Worm (Caenorhabditis elegans): ENCODE data around the gene glb-20.

Gene glb-20

DNA sequence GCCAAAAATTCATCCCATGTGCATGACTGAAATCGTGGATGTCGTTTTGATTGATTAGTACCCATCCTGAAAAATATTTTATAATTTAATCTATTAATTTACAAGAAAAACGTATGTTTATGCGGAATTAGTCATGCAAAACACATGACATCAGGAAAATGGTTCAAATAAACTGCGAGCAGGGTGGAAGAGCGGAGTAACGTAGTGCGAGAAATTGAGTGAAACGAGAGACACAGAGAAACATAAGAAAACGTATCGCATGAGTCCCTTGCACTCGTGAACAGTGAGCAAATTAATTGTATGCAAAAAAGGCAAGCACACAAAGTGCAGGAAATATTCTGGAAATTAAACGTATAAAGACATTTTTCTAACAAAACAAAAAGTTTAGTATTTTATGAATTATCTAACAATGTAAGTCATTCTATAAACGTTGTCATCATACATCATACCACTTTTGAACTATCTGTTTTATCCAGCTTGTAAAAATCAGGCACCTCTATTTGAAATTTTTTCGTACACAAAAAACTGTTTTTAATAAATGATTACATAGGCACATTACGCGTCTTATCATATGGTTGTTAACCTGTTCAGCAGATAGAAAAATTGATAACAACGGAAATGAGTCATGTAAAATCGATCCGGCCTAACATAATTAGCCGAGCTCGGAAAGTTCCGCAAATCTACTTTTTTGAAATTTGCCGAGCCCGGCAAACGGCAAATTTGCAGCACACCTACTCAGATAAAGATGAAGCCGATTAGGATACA, 40.2 kb upstream of the glb-20 start, which contains the start of gene F54B11.5:
Gene F54B11.5, minus strand, starts transcription at position 66 of the 765 bp plus-strand sequence.
- no peak for TF ChIP-seq nhr-76 (tag; optimal IDR thresholded peaks at IDR 0.05)
- peak; percentile 21 for TF ChIP-seq fos-1 (tag; optimal IDR thresholded peaks at IDR 0.05)
- TF ChIP-seq snpc-4 (tag; optimal IDR thresholded peaks at IDR 0.05): peak; percentile 47
- peak; percentile 76 for TF ChIP-seq hmg-11 (tag; optimal IDR thresholded peaks at IDR 0.05)
- TF ChIP-seq nhr-67 (tag; optimal IDR thresholded peaks at IDR 0.05): no peak
- TF ChIP-seq lin-15B (tag; optimal IDR thresholded peaks at IDR 0.05): peak; percentile 49
- peak; percentile 66 for TF ChIP-seq pha-4 (tag; optimal IDR thresholded peaks at IDR 0.05)
- no peak for TF ChIP-seq R02D3.7 (tag; optimal IDR thresholded peaks at IDR 0.05)
- peak; percentile 7 for TF ChIP-seq nhr-23 (tag; optimal IDR thresholded peaks at IDR 0.05)
- TF ChIP-seq lin-39 (tag; optimal IDR thresholded peaks at IDR 0.05): peak; percentile 28
- TF ChIP-seq unc-62 (GFP tag; optimal IDR thresholded peaks at IDR 0.05): no peak
- peak; percentile 60 for TF ChIP-seq nfya-1 (tag; optimal IDR thresholded peaks at IDR 0.05; ENCODE audit: insufficient read depth)
- TF ChIP-seq nhr-25 (tag; optimal IDR thresholded peaks at IDR 0.05): peak; percentile 20
- TF ChIP-seq aly-2 (tag; optimal IDR thresholded peaks at IDR 0.05): no peak
- no peak for TF ChIP-seq daf-12 (tag; optimal IDR thresholded peaks at IDR 0.05)
- TF ChIP-seq elt-2 (tag; optimal IDR thresholded peaks at IDR 0.05): peak; percentile 65
- TF ChIP-seq nhr-11 (tag; optimal IDR thresholded peaks at IDR 0.05): no peak
- TF ChIP-seq lsy-12 (tag; optimal IDR thresholded peaks at IDR 0.05): no peak
- no peak for TF ChIP-seq nhr-77 (tag; optimal IDR thresholded peaks at IDR 0.05)
- TF ChIP-seq pqm-1 (tag; optimal IDR thresholded peaks at IDR 0.05): peak; percentile 52

DNA sequence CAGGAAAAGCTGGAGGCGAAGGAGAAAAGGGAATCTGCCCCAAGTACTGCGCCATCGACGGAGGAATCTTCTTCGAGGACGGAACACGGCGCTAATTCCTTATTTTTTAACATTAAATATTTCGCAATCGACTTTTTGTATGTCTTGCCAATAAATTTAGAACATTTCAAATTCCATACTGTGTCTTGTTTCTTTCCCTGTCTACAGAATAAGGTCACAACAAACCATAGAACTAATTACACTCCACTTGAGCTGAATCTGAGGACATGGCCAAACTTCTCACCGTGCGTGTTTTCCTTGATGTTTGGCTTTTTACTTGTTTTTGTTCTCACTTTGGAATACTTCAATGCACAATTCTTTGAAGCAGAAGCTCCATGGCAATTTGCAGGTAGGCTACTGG, 36.4 kb upstream of the glb-20 start, which contains the start of gene F54B11.4:
Gene F54B11.4, plus strand, starts transcription at position 301 of the 400 bp plus-strand sequence.
- no peak for TF ChIP-seq nhr-43 (tag; optimal IDR thresholded peaks at IDR 0.05; ENCODE audit: poor library complexity, severe bottlenecking)
- TF ChIP-seq fkh-10 (GFP tag; optimal IDR thresholded peaks at IDR 0.05): no peak
- TF ChIP-seq ceh-82 (tag; optimal IDR thresholded peaks at IDR 0.05): no peak
- TF ChIP-seq jun-1 (tag; optimal IDR thresholded peaks at IDR 0.05): no peak
- TF ChIP-seq R02D3.7 (tag; optimal IDR thresholded peaks at IDR 0.05): no peak
- TF ChIP-seq eor-1 (tag; optimal IDR thresholded peaks at IDR 0.05): no peak
- no peak for TF ChIP-seq sea-2 (GFP tag; optimal IDR thresholded peaks at IDR 0.05)
- no peak for TF ChIP-seq nfya-1 (tag; optimal IDR thresholded peaks at IDR 0.05; ENCODE audit: insufficient read depth)
- no peak for TF ChIP-seq nhr-28 (tag; optimal IDR thresholded peaks at IDR 0.05)
- TF ChIP-seq mdl-1 (tag; optimal IDR thresholded peaks at IDR 0.05): no peak
- no peak for TF ChIP-seq nhr-76 (tag; optimal IDR thresholded peaks at IDR 0.05)
- TF ChIP-seq ceh-28 (tag; optimal IDR thresholded peaks at IDR 0.05): no peak
- no peak for TF ChIP-seq egl-5 (tag; optimal IDR thresholded peaks at IDR 0.05)
- no peak for TF ChIP-seq daf-12 (tag; optimal IDR thresholded peaks at IDR 0.05)
- no peak for TF ChIP-seq mml-1 (tag; optimal IDR thresholded peaks at IDR 0.05)
- TF ChIP-seq nhr-25 (tag; optimal IDR thresholded peaks at IDR 0.05): no peak
- TF ChIP-seq nhr-11 (tag; optimal IDR thresholded peaks at IDR 0.05): no peak

DNA sequence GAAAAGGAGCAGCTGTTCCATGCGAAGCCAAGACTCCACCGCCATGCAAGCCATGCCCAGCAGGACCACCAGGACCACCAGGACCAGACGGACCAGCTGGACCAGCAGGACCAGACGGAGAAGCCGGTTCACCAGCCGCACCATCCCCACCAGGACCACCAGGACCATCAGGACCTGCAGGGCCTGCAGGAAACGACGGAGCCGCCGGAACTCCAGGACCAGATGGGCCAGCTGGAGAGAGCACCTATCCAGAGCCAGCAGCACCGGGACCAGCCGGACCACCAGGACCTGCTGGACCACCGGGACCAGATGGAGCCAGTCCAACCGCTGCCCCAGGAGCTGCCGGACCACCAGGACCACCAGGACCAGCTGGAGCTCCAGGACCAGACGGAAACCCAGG, 36.0 kb upstream of the glb-20 start:
- no peak for TF ChIP-seq ceh-16 (tag; optimal IDR thresholded peaks at IDR 0.05)
- no peak for TF ChIP-seq ztf-11 (tag; optimal IDR thresholded peaks at IDR 0.05)
- no peak for TF ChIP-seq nhr-77 (tag; optimal IDR thresholded peaks at IDR 0.05)
- no peak for TF ChIP-seq eor-1 (tag; optimal IDR thresholded peaks at IDR 0.05)
- TF ChIP-seq mdl-1 (tag; optimal IDR thresholded peaks at IDR 0.05): no peak
- TF ChIP-seq aly-2 (tag; optimal IDR thresholded peaks at IDR 0.05): no peak
- no peak for TF ChIP-seq jun-1 (tag; optimal IDR thresholded peaks at IDR 0.05)
- TF ChIP-seq nfya-1 (tag; optimal IDR thresholded peaks at IDR 0.05; ENCODE audit: insufficient read depth): no peak
- no peak for TF ChIP-seq nhr-67 (tag; optimal IDR thresholded peaks at IDR 0.05)
- TF ChIP-seq lin-39 (tag; optimal IDR thresholded peaks at IDR 0.05): no peak

DNA sequence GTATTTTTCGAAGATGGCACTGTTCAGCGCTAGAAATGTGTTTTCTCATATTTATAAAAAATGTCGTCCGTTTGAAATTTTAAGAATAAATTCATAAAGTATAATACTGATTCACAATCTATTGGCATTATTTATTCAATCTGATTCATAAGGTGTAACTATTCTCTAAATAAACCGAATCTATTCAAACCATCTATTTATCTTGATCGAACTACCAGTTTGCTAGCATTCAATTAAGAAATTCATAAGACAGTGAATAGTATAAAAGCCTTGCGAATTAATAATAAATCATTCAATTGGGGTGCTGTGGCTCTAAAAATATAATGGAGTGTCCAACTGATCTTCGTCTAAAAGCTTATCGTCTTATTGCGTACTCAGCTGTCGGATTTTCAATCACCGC, 35.2 kb upstream of the glb-20 start, which contains the start of gene col-44:
Gene col-44, plus strand, starts transcription at position 301 of the 400 bp plus-strand sequence.
- TF ChIP-seq eor-1 (tag; optimal IDR thresholded peaks at IDR 0.05) (no peak), tbx-2 (tag; optimal IDR thresholded peaks at IDR 0.05) (no peak), ceh-9 (tag; optimal IDR thresholded peaks at IDR 0.05) (no peak)
